Fruit fly (Drosophila melanogaster) whole organism, embryonic: ENCODE data around the gene Takl2.

Experiments used
- CG14667 ChIP-seq: fragments of 200-800 bp; sonication (Bioruptor generic); IDR thresholded peaks from 2 replicates; pipeline ENCODE4 v1.3.6; 2022; ENCODE audit warnings: missing biosample characterization, missing genetic modification characterization
- btn ChIP-seq: fragments of 200-800 bp; sonication (Bioruptor generic); optimal IDR thresholded peaks from 2 replicates; lab custom pipeline; 2016; ENCODE audit warnings: missing biosample characterization, missing genetic modification characterization
- ranshi ChIP-seq: fragments of 200-800 bp; sonication (Bioruptor generic); IDR thresholded peaks from 2 replicates; pipeline ENCODE4 v1.3.6; 2022; ENCODE audit warnings: missing biosample characterization, missing genetic modification characterization
- trh ChIP-seq: fragments of 200-800 bp; sonication (Bioruptor generic); optimal IDR thresholded peaks from 2 replicates; lab custom pipeline; 2016; ENCODE audit warnings: missing biosample characterization, missing genetic modification characterization
- unc-4 ChIP-seq: fragments of 200-800 bp; sonication (Bioruptor generic); IDR thresholded peaks from 2 replicates; pipeline ENCODE4 v1.3.6; 2022; ENCODE audit warnings: missing biosample characterization, missing genetic modification characterization; ENCODE audit not compliant: partially characterized antibody

dm6 chr3R:22690311-22690710 is 43.3 kb downstream of the Takl2 start, which contains the start of the genes wfs1 and Nup133:
- TF ChIP-seq trh (GFP tag; lab: Kevin White, UChicago) (peak; percentile 42), CG14667 (GFP tag; lab: Robert Waterston, UW) (0 out of 2 replicates have a peak, but pooled peaks have one; percentile 7), btn (no peak), ranshi (peak; percentile 52; the same call in 1 of the 2 replicates), unc-4 (peak; percentile 95)
